Worm (Caenorhabditis elegans) whole organism, L2 larva: ENCODE measurements around the gene F40E10.5.

Experiments
- C34F6.9 ChIP-seq: fragments of 150-350 bp; optimal IDR thresholded peaks from 2 replicates; lab custom pipeline; 2014; ENCODE audit warnings: missing biosample characterization, missing genetic modification characterization
- F13H6.1 ChIP-seq: sonication (generic microtip); optimal IDR thresholded peaks from 2 replicates; lab custom pipeline; 2016; ENCODE audit warnings: missing genetic modification characterization, missing compliant biosample characterization
- Y55F3AM.14 ChIP-seq: fragments of 200-800 bp; sonication (Bioruptor generic); optimal IDR thresholded peaks from 2 replicates; lab custom pipeline; 2018; ENCODE audit warnings: mild to moderate bottlenecking, missing genetic modification characterization, missing compliant biosample characterization
- ZK546.5 ChIP-seq: sonication (generic microtip); optimal IDR thresholded peaks from 2 replicates; lab custom pipeline; 2017; ENCODE audit warnings: missing biosample characterization, missing genetic modification characterization
- alr-1 ChIP-seq: fragments of 150-350 bp; optimal IDR thresholded peaks from 2 replicates; lab custom pipeline; 2014; ENCODE audit warnings: missing biosample characterization, missing genetic modification characterization
- aly-2 ChIP-seq: fragments of 150-350 bp; optimal IDR thresholded peaks from 2 replicates; lab custom pipeline; 2014; ENCODE audit warnings: missing biosample characterization, missing genetic modification characterization
- ama-1 ChIP-seq: fragments of 150-350 bp; optimal IDR thresholded peaks from 2 replicates; lab custom pipeline; 2018; ENCODE audit warnings: inconsistent platforms
- blmp-1 ChIP-seq: sonication (generic microtip); optimal IDR thresholded peaks from 2 replicates; lab custom pipeline; 2017; ENCODE audit warnings: missing genetic modification characterization, mild to moderate bottlenecking, missing compliant biosample characterization, antibody characterized with exemption, moderate library complexity; ENCODE audit not compliant: insufficient read depth
- ceh-82 ChIP-seq: fragments of 150-350 bp; optimal IDR thresholded peaks from 2 replicates; lab custom pipeline; 2014; ENCODE audit warnings: missing biosample characterization, missing genetic modification characterization
- crh-2 ChIP-seq: sonication (generic microtip); optimal IDR thresholded peaks from 2 replicates; lab custom pipeline; 2017; ENCODE audit warnings: missing biosample characterization, missing genetic modification characterization
- dmd-4 ChIP-seq: sonication (generic microtip); optimal IDR thresholded peaks from 2 replicates; lab custom pipeline; 2017; ENCODE audit warnings: missing biosample characterization, missing genetic modification characterization
- egl-27 ChIP-seq: sonication (generic microtip); optimal IDR thresholded peaks from 3 replicates; lab custom pipeline; 2017; ENCODE audit warnings: missing biosample characterization, missing genetic modification reagents, missing genetic modification characterization
- elt-1 ChIP-seq: fragments of 150-350 bp; optimal IDR thresholded peaks from 2 replicates; lab custom pipeline; 2014; ENCODE audit warnings: missing biosample characterization, missing genetic modification characterization
- elt-3 ChIP-seq: sonication (generic microtip); optimal IDR thresholded peaks from 2 replicates; lab custom pipeline; 2017; ENCODE audit warnings: missing biosample characterization, missing genetic modification characterization
- fos-1 ChIP-seq: fragments of 150-350 bp; optimal IDR thresholded peaks from 2 replicates; lab custom pipeline; 2014; ENCODE audit warnings: missing biosample characterization, missing genetic modification characterization
- lin-11 ChIP-seq: fragments of 150-350 bp; sonication (generic microtip); optimal IDR thresholded peaks from 2 replicates; lab custom pipeline; 2014; ENCODE audit warnings: missing biosample characterization, missing genetic modification characterization, inconsistent platforms, mixed read lengths
- lin-13 ChIP-seq: fragments of 150-350 bp; optimal IDR thresholded peaks from 2 replicates; lab custom pipeline; 2014; ENCODE audit warnings: missing biosample characterization, missing genetic modification reagents, missing genetic modification characterization
- lin-39 ChIP-seq: fragments of 150-350 bp; optimal IDR thresholded peaks from 2 replicates; lab custom pipeline; 2014; ENCODE audit warnings: missing biosample characterization, missing genetic modification reagents, missing genetic modification characterization
- lsy-2 ChIP-seq, 2 experiments: fragments of 150-350 bp in 1 of 2; sonication (generic microtip) in 1 of 2; optimal IDR thresholded peaks; 2 replicates each; lab custom pipeline; 2014 to 2017; ENCODE audit warnings: missing biosample characterization in 2 of 2, missing genetic modification characterization in 2 of 2
- mab-5 ChIP-seq: fragments of 150-350 bp; optimal IDR thresholded peaks from 2 replicates; lab custom pipeline; 2014; ENCODE audit warnings: missing biosample characterization, missing genetic modification characterization
- mdl-1 ChIP-seq, 2 experiments: fragments of 150-350 bp in 1 of 2; sonication (generic microtip) in 1 of 2; optimal IDR thresholded peaks; 2 replicates each; lab custom pipeline; 2017; ENCODE audit warnings: missing biosample characterization in 2 of 2, missing genetic modification characterization in 2 of 2
- nhr-129 ChIP-seq: fragments of 150-350 bp; optimal IDR thresholded peaks from 2 replicates; lab custom pipeline; 2014; ENCODE audit warnings: missing biosample characterization, missing genetic modification characterization
- nhr-21 ChIP-seq: fragments of 150-350 bp; optimal IDR thresholded peaks from 2 replicates; lab custom pipeline; 2014; ENCODE audit warnings: missing biosample characterization, missing genetic modification characterization
- nhr-23 ChIP-seq: fragments of 150-350 bp; optimal IDR thresholded peaks from 2 replicates; lab custom pipeline; 2014; ENCODE audit warnings: missing biosample characterization, missing genetic modification reagents, missing genetic modification characterization
- nhr-237 ChIP-seq: fragments of 150-350 bp; optimal IDR thresholded peaks from 2 replicates; lab custom pipeline; 2014; ENCODE audit warnings: missing biosample characterization, missing genetic modification characterization
- nhr-25 ChIP-seq: fragments of 150-350 bp; sonication (generic microtip); optimal IDR thresholded peaks from 3 replicates; lab custom pipeline; 2014; ENCODE audit warnings: missing biosample characterization, missing genetic modification characterization
- nhr-6 ChIP-seq: fragments of 150-350 bp; optimal IDR thresholded peaks from 2 replicates; lab custom pipeline; 2014; ENCODE audit warnings: missing biosample characterization, missing genetic modification characterization
- nhr-77 ChIP-seq: fragments of 150-350 bp; optimal IDR thresholded peaks from 2 replicates; lab custom pipeline; 2014; ENCODE audit warnings: missing biosample characterization, missing genetic modification characterization
- peb-1 ChIP-seq: fragments of 150-350 bp; optimal IDR thresholded peaks from 2 replicates; lab custom pipeline; 2014; ENCODE audit warnings: missing biosample characterization, missing genetic modification characterization
- sem-4 ChIP-seq: fragments of 150-350 bp; optimal IDR thresholded peaks from 2 replicates; lab custom pipeline; 2014; ENCODE audit warnings: missing biosample characterization, missing genetic modification reagents, missing genetic modification characterization
- sma-9 ChIP-seq, 2 experiments: fragments of 150-350 bp in 1 of 2; sonication (generic microtip) in 1 of 2; optimal IDR thresholded peaks; 2 replicates each; lab custom pipeline; 2014 to 2016; ENCODE audit warnings: missing genetic modification characterization in 2 of 2, mild to moderate bottlenecking in 1 of 2, missing biosample characterization in 1 of 2, missing compliant biosample characterization in 1 of 2, missing genetic modification reagents in 1 of 2, moderate library complexity in 1 of 2
- snpc-4 ChIP-seq: fragments of 150-350 bp; optimal IDR thresholded peaks from 2 replicates; lab custom pipeline; 2014; ENCODE audit warnings: missing biosample characterization, missing genetic modification characterization
- unc-39 ChIP-seq: fragments of 150-350 bp; optimal IDR thresholded peaks from 2 replicates; lab custom pipeline; 2014; ENCODE audit warnings: missing biosample characterization, missing genetic modification characterization
- zag-1 ChIP-seq: fragments of 150-350 bp; optimal IDR thresholded peaks from 2 replicates; lab custom pipeline; 2014; ENCODE audit warnings: missing biosample characterization, missing genetic modification characterization
- ztf-1 ChIP-seq: fragments of 200-800 bp; sonication (Bioruptor generic); conservative IDR thresholded peaks from 2 replicates; pipeline ENCODE4 v1.3.6; 2022; ENCODE audit warnings: missing genetic modification characterization, missing compliant biosample characterization
- ztf-11 ChIP-seq: sonication (generic microtip); optimal IDR thresholded peaks from 2 replicates; lab custom pipeline; 2017; ENCODE audit warnings: missing biosample characterization, missing genetic modification characterization
- ztf-4 ChIP-seq: fragments of 150-350 bp; optimal IDR thresholded peaks from 2 replicates; lab custom pipeline; 2014; ENCODE audit warnings: missing biosample characterization, missing genetic modification characterization

Gene F40E10.5

ce11 chrX:14701490-14701889 is at the start of gene F40E10.5:
Gene F40E10.5, plus strand, starts transcription at chrX:14701790.
- TF ChIP-seq mab-5 (tag; lab: Kevin White, UChicago) (no peak), fos-1 (tag; lab: Kevin White, UChicago) (no peak), nhr-237 (tag; lab: Kevin White, UChicago) (no peak), dmd-4 (tag; lab: Kevin White, UChicago) (no peak), ceh-82 (no peak), F13H6.1 (tag; lab: Kevin White, UChicago) (no peak), sem-4 (tag; lab: Kevin White, UChicago) (no peak), nhr-77 (tag; lab: Kevin White, UChicago) (no peak), alr-1 (no peak), peb-1 (tag; lab: Kevin White, UChicago) (no peak), sma-9 (GFP tag; optimal IDR thresholded peaks at IDR 0.05; lab: Kevin White, UChicago) (no peak), sma-9 (tag; optimal IDR thresholded peaks at IDR 0.05; lab: Kevin White, UChicago) (no peak), lin-39 (tag; lab: Kevin White, UChicago) (no peak), crh-2 (tag; lab: Kevin White, UChicago) (no peak), ama-1 (no peak), C34F6.9 (no peak), elt-1 (tag; lab: Kevin White, UChicago) (no peak), snpc-4 (no peak), nhr-25 (tag; lab: Kevin White, UChicago) (no peak)

DNA sequence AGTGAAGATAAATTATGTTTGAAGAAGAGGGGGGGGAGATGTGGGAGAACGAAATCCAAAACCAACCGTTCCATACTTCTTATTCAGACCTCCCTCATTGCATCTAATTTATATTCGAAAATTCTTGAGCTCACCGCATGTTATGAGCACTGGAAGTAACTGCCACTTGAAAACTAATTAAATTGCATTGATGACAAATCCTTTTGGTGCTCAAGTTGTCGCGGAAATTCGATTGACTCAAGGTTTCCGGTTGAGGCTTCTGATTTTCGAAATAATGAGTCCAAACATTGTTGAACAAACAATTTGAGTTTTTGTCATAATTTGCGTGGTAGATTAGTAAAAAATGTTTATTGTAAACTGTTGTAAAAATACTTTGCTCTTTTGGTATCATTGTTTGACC is 49.5 kb upstream of the F40E10.5 start:
- TF ChIP-seq mdl-1 (tag; optimal IDR thresholded peaks at IDR 0.05; lab: Kevin White, UChicago) (no peak), lin-11 (tag; lab: Kevin White, UChicago) (no peak), elt-1 (tag; lab: Kevin White, UChicago) (no peak), lsy-2 (tag; optimal IDR thresholded peaks at IDR 0.05; lab: Kevin White, UChicago) (no peak), crh-2 (tag; lab: Kevin White, UChicago) (no peak), sma-9 (GFP tag; optimal IDR thresholded peaks at IDR 0.05; lab: Kevin White, UChicago) (no peak), sma-9 (tag; optimal IDR thresholded peaks at IDR 0.05; lab: Kevin White, UChicago) (no peak), alr-1 (no peak), nhr-6 (tag; lab: Kevin White, UChicago) (no peak), ztf-11 (tag; lab: Kevin White, UChicago) (no peak), aly-2 (tag; lab: Kevin White, UChicago) (no peak), fos-1 (tag; lab: Kevin White, UChicago) (no peak), egl-27 (tag; lab: Kevin White, UChicago) (no peak), ztf-4 (tag; lab: Kevin White, UChicago) (no peak), nhr-129 (no peak), nhr-25 (tag; lab: Kevin White, UChicago) (no peak), F13H6.1 (tag; lab: Kevin White, UChicago) (no peak), zag-1 (no peak), ztf-1 (no peak), nhr-21 (tag; lab: Kevin White, UChicago) (no peak), unc-39 (tag; lab: Kevin White, UChicago) (no peak)

- TF ChIP-seq F13H6.1 (tag; lab: Kevin White, UChicago), result peak; percentile 63
- TF ChIP-seq sma-9 (GFP tag; optimal IDR thresholded peaks at IDR 0.05; lab: Kevin White, UChicago), result peak; percentile 27
- TF ChIP-seq sma-9 (tag; optimal IDR thresholded peaks at IDR 0.05; lab: Kevin White, UChicago), result no peak
- no peak for TF ChIP-seq mdl-1 (tag; optimal IDR thresholded peaks at IDR 0.05; lab: Kevin White, UChicago)
- TF ChIP-seq lin-13 (GFP tag; lab: Kevin White, UChicago), result no peak
- peak; percentile 58 for TF ChIP-seq nhr-129
These were observed 48.1 kb upstream of the F40E10.5 start for ce11 chrX:14653486-14653885.

DNA sequence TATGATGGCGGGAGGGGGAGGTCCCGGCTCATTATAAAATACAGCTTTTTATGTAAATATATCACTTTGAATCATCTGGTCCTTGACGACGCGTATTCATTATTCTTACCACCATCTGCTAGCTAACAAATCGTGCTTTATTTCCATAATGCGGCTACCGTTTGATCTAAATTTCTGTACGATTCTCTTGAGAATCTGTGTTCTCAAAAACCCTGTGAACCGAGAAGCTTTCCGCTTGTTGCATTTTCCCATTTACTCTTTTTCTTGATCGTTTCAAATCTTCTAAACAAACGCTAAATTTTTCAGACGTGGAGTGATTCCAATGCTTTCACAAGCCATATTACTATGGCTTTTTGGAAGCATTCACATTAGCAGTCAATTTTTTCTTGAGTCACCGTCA is 46.9 kb upstream of the F40E10.5 start, which contains the start of gene syg-2:
Gene syg-2, plus strand, starts transcription at position 301 of the 400 bp plus-strand sequence.
- TF ChIP-seq ceh-82 (no peak), ZK546.5 (tag; lab: Kevin White, UChicago) (no peak), unc-39 (tag; lab: Kevin White, UChicago) (no peak), elt-1 (tag; lab: Kevin White, UChicago) (no peak), aly-2 (tag; lab: Kevin White, UChicago) (no peak), Y55F3AM.14 (no peak), dmd-4 (tag; lab: Kevin White, UChicago) (no peak), blmp-1 (tag; lab: Kevin White, UChicago) (no peak), elt-3 (tag; lab: Kevin White, UChicago) (no peak), sem-4 (tag; lab: Kevin White, UChicago) (no peak), F13H6.1 (tag; lab: Kevin White, UChicago) (no peak), nhr-23 (tag; lab: Kevin White, UChicago) (no peak), alr-1 (no peak)
